Worm (Caenorhabditis elegans) whole organism, early embryonic: ENCODE data around the gene moa-1.
A peak's percentile ranks its signal among the peaks of the same experiment; 100 is the strongest.

Experiments used
- B0310.2 ChIP-seq: sonication (generic microtip); optimal IDR thresholded peaks from 2 replicates; lab custom pipeline; 2016; ENCODE audit warnings: mild to moderate bottlenecking, missing genetic modification characterization, missing compliant biosample characterization
- ama-1 ChIP-seq: fragments of 150-350 bp; optimal IDR thresholded peaks from 2 replicates; lab custom pipeline; 2014
- ceh-36 ChIP-seq: sonication (generic microtip); optimal IDR thresholded peaks from 2 replicates; lab custom pipeline; 2016; ENCODE audit warnings: missing genetic modification characterization, inconsistent platforms, missing compliant biosample characterization
- flt-1 ChIP-seq: fragments of 200-800 bp; sonication (Bioruptor generic); IDR thresholded peaks from 2 replicates; pipeline ENCODE4 v1.3.6; 2022; ENCODE audit warnings: missing genetic modification characterization, missing compliant biosample characterization
- hnd-1 ChIP-seq: sonication (generic microtip); optimal IDR thresholded peaks from 2 replicates; lab custom pipeline; 2016; ENCODE audit warnings: missing genetic modification characterization, missing compliant biosample characterization
- scrt-1 ChIP-seq: fragments of 200-800 bp; sonication (Bioruptor generic); IDR thresholded peaks from 2 replicates; pipeline ENCODE4 v1.3.6; 2022; ENCODE audit warnings: missing genetic modification characterization, missing compliant biosample characterization
- sea-1 ChIP-seq: fragments of 200-800 bp; sonication (Bioruptor generic); conservative IDR thresholded peaks from 2 replicates; pipeline ENCODE4 v1.3.6; 2022; ENCODE audit warnings: missing genetic modification characterization, missing compliant biosample characterization
- tbx-11 ChIP-seq: fragments of 200-800 bp; sonication (Bioruptor generic); IDR thresholded peaks from 2 replicates; pipeline ENCODE4 v1.3.6; 2022; ENCODE audit warnings: missing genetic modification characterization, missing compliant biosample characterization

DNA sequence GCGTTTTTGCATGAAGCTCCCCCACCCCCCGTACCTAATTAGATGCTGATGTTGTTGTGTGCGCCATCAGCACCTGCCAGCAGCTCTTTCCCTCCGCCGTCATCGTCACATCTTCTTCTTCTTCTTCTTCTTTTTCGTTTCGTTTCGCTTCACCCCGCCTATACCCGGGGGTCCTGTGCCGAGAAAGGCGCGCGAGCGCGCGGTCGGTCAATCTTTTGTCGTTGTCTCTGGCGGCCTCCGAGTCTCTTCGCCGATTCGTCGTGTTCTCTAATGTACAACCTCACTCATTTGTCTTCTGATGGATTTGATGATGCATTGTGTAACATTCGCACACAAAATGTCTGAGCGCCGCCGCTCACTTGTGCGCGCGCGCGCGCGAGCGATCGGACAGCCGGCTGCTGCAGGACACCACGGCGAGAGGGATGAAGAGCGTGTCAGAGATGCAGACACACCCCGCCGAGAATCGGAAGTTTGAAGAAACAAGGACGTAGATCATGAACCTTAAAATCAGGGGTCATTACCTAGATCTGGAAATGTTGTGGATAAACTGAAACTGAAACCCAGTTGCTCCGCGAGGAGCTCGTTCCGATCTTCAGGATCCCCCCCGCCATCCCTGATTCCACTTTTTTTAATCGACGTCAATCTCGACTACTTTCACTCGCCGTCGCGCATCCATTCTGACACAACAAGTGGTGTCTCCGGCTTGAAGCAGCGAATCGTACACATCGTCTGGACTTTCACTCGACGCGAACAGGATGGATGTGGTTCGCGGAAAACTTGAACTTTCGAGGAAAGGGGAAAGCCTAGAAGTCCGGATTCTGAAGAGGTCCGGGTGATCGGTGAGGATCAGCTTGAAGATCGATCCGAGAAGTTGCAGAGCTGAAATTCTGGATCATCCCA is 46.0 kb downstream of the moa-1 start:
- TF ChIP-seq B0310.2 (tag; lab: Kevin White, UChicago) (no peak), ceh-36 (tag; lab: Kevin White, UChicago) (no peak), flt-1 (0 out of 2 replicates have a peak, but pooled peaks have one; percentile 4), ama-1 (no peak), scrt-1 (GFP tag; lab: Robert Waterston, UW) (no peak), tbx-11 (GFP tag; lab: Robert Waterston, UW) (no peak), hnd-1 (no peak), sea-1 (GFP tag; lab: Robert Waterston, UW) (no peak)
